Fruit fly (Drosophila melanogaster): ENCODE data around the gene mtrm.

Gene mtrm

dm6 chr3L:8458767-8459614 lies 46.2 kb downstream of the mtrm start (continued):
- TF ChIP-seq row (GFP tag; IDR thresholded peaks at IDR 0.05), result no peak
- no peak for TF ChIP-seq nerfin-2 (GFP tag; IDR thresholded peaks at IDR 0.05; ENCODE audit: partially characterized antibody)
- peak; percentile 40 for TF ChIP-seq CG2712 (tag; optimal IDR thresholded peaks at IDR 0.05)
- TF ChIP-seq HmgZ (tag; optimal IDR thresholded peaks at IDR 0.05), result no peak
- no peak for TF ChIP-seq ro (GFP tag; IDR thresholded peaks at IDR 0.05)
- TF ChIP-seq Vsx1 (GFP tag; optimal IDR thresholded peaks at IDR 0.05), result no peak
- TF ChIP-seq danr (GFP tag; IDR thresholded peaks at IDR 0.05), result no peak
- TF ChIP-seq fd96Cb (tag; optimal IDR thresholded peaks at IDR 0.05), result no peak
- TF ChIP-seq Optix (GFP tag; IDR thresholded peaks at IDR 0.05), result no peak
- no peak for TF ChIP-seq zf30C (GFP tag; optimal IDR thresholded peaks at IDR 0.05)
- TF ChIP-seq CG2116 (GFP tag; optimal IDR thresholded peaks at IDR 0.05), result no peak
- no peak for TF ChIP-seq Antp (GFP tag; optimal IDR thresholded peaks at IDR 0.05)
- TF ChIP-seq CG17359 (tag; optimal IDR thresholded peaks at IDR 0.05), result no peak
- no peak for TF ChIP-seq ham (GFP tag; IDR thresholded peaks at IDR 0.05)
- TF ChIP-seq Gsc (GFP tag; IDR thresholded peaks at IDR 0.05), result no peak
- peak in 1 of 2 experiments; percentile 36 for TF ChIP-seq Hr51 (GFP tag; optimal IDR thresholded peaks at IDR 0.05)
- no peak for TF ChIP-seq Hr78 (GFP tag; optimal IDR thresholded peaks at IDR 0.05)
- no peak for TF ChIP-seq Ets65A (GFP tag)
- no peak for TF ChIP-seq CG6272 (GFP tag; IDR thresholded peaks at IDR 0.05)
- TF ChIP-seq Mes4 (GFP tag; optimal IDR thresholded peaks at IDR 0.05), result no peak
- TF ChIP-seq Blimp-1 (GFP tag; optimal IDR thresholded peaks at IDR 0.05), result peak; percentile 12
- TF ChIP-seq CG17802 (tag; optimal IDR thresholded peaks at IDR 0.05), result no peak
- no peak for TF ChIP-seq sr (GFP tag; IDR thresholded peaks at IDR 0.05)
- no peak for TF ChIP-seq Lim3 (GFP tag; IDR thresholded peaks at IDR 0.05)
- no peak for TF ChIP-seq CG3407 (GFP tag; optimal IDR thresholded peaks at IDR 0.05)
- TF ChIP-seq inv (GFP tag; IDR thresholded peaks at IDR 0.05; ENCODE audit: partially characterized antibody), result no peak
- TF ChIP-seq gro (GFP tag; optimal IDR thresholded peaks at IDR 0.05), result no peak
- TF ChIP-seq cato (GFP tag; optimal IDR thresholded peaks at IDR 0.05; ENCODE audit: borderline replicate concordance), result no peak
- TF ChIP-seq BtbVII (GFP tag; optimal IDR thresholded peaks at IDR 0.05), result peak; percentile 2
- TF ChIP-seq NC2β (GFP tag; optimal IDR thresholded peaks at IDR 0.05), result no peak
- TF ChIP-seq salm (tag; optimal IDR thresholded peaks at IDR 0.05), result no peak
- no peak for TF ChIP-seq Usf (GFP tag; optimal IDR thresholded peaks at IDR 0.05)
- no peak for TF ChIP-seq YL-1 (GFP tag; optimal IDR thresholded peaks at IDR 0.05)
- TF ChIP-seq ind (GFP tag; optimal IDR thresholded peaks at IDR 0.05), result no peak
- TF ChIP-seq eve (GFP tag; optimal IDR thresholded peaks at IDR 0.05), result no peak
- no peak for TF ChIP-seq CG17568 (GFP tag; optimal IDR thresholded peaks at IDR 0.05)
- TF ChIP-seq chn (GFP tag; optimal IDR thresholded peaks at IDR 0.05), result no peak
- no peak for TF ChIP-seq H15 (GFP tag; IDR thresholded peaks at IDR 0.05)
- TF ChIP-seq CG16863 (GFP tag; optimal IDR thresholded peaks at IDR 0.05), result no peak
- no peak for TF ChIP-seq sima (GFP tag; optimal IDR thresholded peaks at IDR 0.05)
- no peak for TF ChIP-seq twi (tag; optimal IDR thresholded peaks at IDR 0.05)
- no peak for TF ChIP-seq gcm (GFP tag; optimal IDR thresholded peaks at IDR 0.05)
- TF ChIP-seq maf-S (GFP tag; optimal IDR thresholded peaks at IDR 0.05), result no peak
- TF ChIP-seq gem (tag; optimal IDR thresholded peaks at IDR 0.05), result peak; percentile 49
- peak; percentile 9 for TF ChIP-seq caup (GFP tag; optimal IDR thresholded peaks at IDR 0.05; ENCODE audit: severe bottlenecking)
- TF ChIP-seq CG8359 (GFP tag; optimal IDR thresholded peaks at IDR 0.05; ENCODE audit: borderline replicate concordance), result peak; percentile 11
- TF ChIP-seq sqz (GFP tag; optimal IDR thresholded peaks at IDR 0.05), result no peak
- TF ChIP-seq CG5953 (GFP tag; IDR thresholded peaks at IDR 0.05), result no peak
- TF ChIP-seq CG12391 (tag; optimal IDR thresholded peaks at IDR 0.05), result peak; percentile 30
